Fruit fly (Drosophila melanogaster): Measurements from ENCODE around the gene shps.

Gene shps

dm6 chr3R:24289768-24290349, 10.5 kb downstream of the shps start, which contains the start of the genes CG34290 and Uck (continued):
- TF ChIP-seq CG34224 (GFP tag; IDR thresholded peaks at IDR 0.05; ENCODE audit: partially characterized antibody) (peak; percentile 82), CG1024 (GFP tag; IDR thresholded peaks at IDR 0.05) (no peak), CG12071 (GFP tag; optimal IDR thresholded peaks at IDR 0.05) (peak; percentile 85), dm (GFP tag; optimal IDR thresholded peaks at IDR 0.05) (peak; percentile 79), Chrac-16 (GFP tag; optimal IDR thresholded peaks at IDR 0.05) (peak; percentile 2), nom (GFP tag; optimal IDR thresholded peaks at IDR 0.05) (peak; percentile 57), lola (GFP tag; optimal IDR thresholded peaks at IDR 0.05) (peak in 1 of 3 experiments; percentile 39), CG9609 (GFP tag; optimal IDR thresholded peaks at IDR 0.05) (peak; percentile 71), wor (GFP tag; IDR thresholded peaks at IDR 0.05) (no peak), CG7786 (GFP tag; optimal IDR thresholded peaks at IDR 0.05) (peak; percentile 49), CG12769 (tag; optimal IDR thresholded peaks at IDR 0.05) (peak; percentile 75), Usf (GFP tag; optimal IDR thresholded peaks at IDR 0.05) (peak; percentile 6), CG15269 (tag; optimal IDR thresholded peaks at IDR 0.05) (peak; percentile 69), da (GFP tag; optimal IDR thresholded peaks at IDR 0.05) (peak; percentile 52), dysf (GFP tag; IDR thresholded peaks at IDR 0.05) (peak; percentile 75; the same call in 2 of the 3 replicates), D19A (tag; optimal IDR thresholded peaks at IDR 0.05) (no peak), Ssrp (tag; optimal IDR thresholded peaks at IDR 0.05) (peak; percentile 32), CG6272 (GFP tag; IDR thresholded peaks at IDR 0.05) (peak; percentile 15; the same call in 1 of the 2 replicates), crol (GFP tag; IDR thresholded peaks at IDR 0.05) (peak; percentile 37; the same call in 1 of the 2 replicates), prd (optimal IDR thresholded peaks at IDR 0.05) (no peak), prd (GFP tag; IDR thresholded peaks at IDR 0.05) (peak; percentile 47; the same call in 2 of the 3 replicates), mld (GFP tag; IDR thresholded peaks at IDR 0.05; ENCODE audit: partially characterized antibody) (peak; percentile 65; the same call in 1 of the 3 replicates), CG2129 (GFP tag; IDR thresholded peaks at IDR 0.05; ENCODE audit: partially characterized antibody) (peak; percentile 35), CG30020 (tag; optimal IDR thresholded peaks at IDR 0.05) (peak; percentile 36), Fer3 (tag; optimal IDR thresholded peaks at IDR 0.05) (peak; percentile 82), CG13624 (GFP tag; optimal IDR thresholded peaks at IDR 0.05) (peak; percentile 86), Lhr (GFP tag; optimal IDR thresholded peaks at IDR 0.05) (peak; percentile 82), pb (GFP tag; optimal IDR thresholded peaks at IDR 0.05) (peak; percentile 85), CG10274 (GFP tag; optimal IDR thresholded peaks at IDR 0.05) (peak; percentile 68), TFAM (GFP tag; optimal IDR thresholded peaks at IDR 0.05) (peak; percentile 48), CG15696 (tag; optimal IDR thresholded peaks at IDR 0.05) (peak; percentile 38), crc (GFP tag; optimal IDR thresholded peaks at IDR 0.05) (peak; percentile 69), CG13424 (tag; optimal IDR thresholded peaks at IDR 0.05) (peak; percentile 63), vnd (GFP tag; IDR thresholded peaks at IDR 0.05; ENCODE audit: partially characterized antibody) (peak; percentile 54; the same call in 1 of the 3 replicates), CG17359 (tag; optimal IDR thresholded peaks at IDR 0.05) (peak; percentile 71), Vsx1 (GFP tag; optimal IDR thresholded peaks at IDR 0.05) (peak; percentile 97), wek (GFP tag; optimal IDR thresholded peaks at IDR 0.05) (peak; percentile 81), CG10543 (GFP tag; optimal IDR thresholded peaks at IDR 0.05) (peak; percentile 87), Aef1 (GFP tag; IDR thresholded peaks at IDR 0.05) (no peak), Trl (optimal IDR thresholded peaks at IDR 0.05) (no peak), Trl (GFP tag; optimal IDR thresholded peaks at IDR 0.05) (peak; percentile 84), CG2889 (GFP tag; IDR thresholded peaks at IDR 0.05) (no peak), CG2712 (tag; optimal IDR thresholded peaks at IDR 0.05) (peak; percentile 72), dpn (GFP tag; optimal IDR thresholded peaks at IDR 0.05) (peak; percentile 56 to 74), NC2β (GFP tag; optimal IDR thresholded peaks at IDR 0.05) (peak; percentile 84), cwo (GFP tag; optimal IDR thresholded peaks at IDR 0.05) (peak; percentile 23), CG1603 (tag; optimal IDR thresholded peaks at IDR 0.05) (peak; percentile 90), Spps (tag; optimal IDR thresholded peaks at IDR 0.05) (peak; percentile 30), ind (GFP tag; optimal IDR thresholded peaks at IDR 0.05) (peak; percentile 51)

Data from whole organism, embryonic.